Worm (Caenorhabditis elegans) whole organism, L4/young adult: ENCODE results near the gene metl-9.

Experiments used
- W03F9.2 ChIP-seq: fragments of 150-350 bp; optimal IDR thresholded peaks from 2 replicates; lab custom pipeline; 2014; ENCODE audit warnings: missing biosample characterization, missing genetic modification characterization
- dao-5 ChIP-seq: sonication (generic microtip); optimal IDR thresholded peaks from 2 replicates; lab custom pipeline; 2016; ENCODE audit warnings: missing genotype, missing genetic modification characterization, moderate library complexity, missing compliant biosample characterization
- him-1 ChIP-seq: sonication (generic microtip); optimal IDR thresholded peaks from 2 replicates; lab custom pipeline; 2016; ENCODE audit warnings: missing genotype, missing genetic modification reagents, missing genetic modification characterization, missing compliant biosample characterization

DNA sequence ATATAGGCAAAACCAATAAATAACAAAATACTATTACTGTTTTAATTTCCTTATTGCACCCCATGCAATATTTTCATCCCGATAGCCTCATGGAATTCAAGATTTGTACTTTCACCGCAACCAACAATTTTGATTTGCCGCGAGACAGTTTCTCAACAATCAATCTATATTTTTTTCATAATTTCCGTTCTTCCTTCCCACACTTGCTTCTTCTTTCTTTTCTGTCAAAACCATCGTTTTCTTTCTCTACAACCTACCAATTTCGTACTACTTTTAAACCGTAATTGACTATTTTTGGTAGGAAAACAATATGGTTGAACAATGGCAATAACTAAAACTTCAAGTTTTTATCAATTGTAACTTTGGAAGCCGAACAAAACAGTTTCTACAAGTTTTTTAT lies 31.0 kb downstream of the metl-9 start, which contains the start of gene C31H2.14:
- TF ChIP-seq him-1 (tag; lab: Kevin White, UChicago) (no peak), dao-5 (no peak), W03F9.2 (tag; lab: Kevin White, UChicago) (no peak)
